Fruit fly (Drosophila melanogaster): ENCODE data around the gene AP-1mu.
A peak's percentile ranks its signal among the peaks of the same experiment; 100 is the strongest.

AP-1mu gene

DNA sequence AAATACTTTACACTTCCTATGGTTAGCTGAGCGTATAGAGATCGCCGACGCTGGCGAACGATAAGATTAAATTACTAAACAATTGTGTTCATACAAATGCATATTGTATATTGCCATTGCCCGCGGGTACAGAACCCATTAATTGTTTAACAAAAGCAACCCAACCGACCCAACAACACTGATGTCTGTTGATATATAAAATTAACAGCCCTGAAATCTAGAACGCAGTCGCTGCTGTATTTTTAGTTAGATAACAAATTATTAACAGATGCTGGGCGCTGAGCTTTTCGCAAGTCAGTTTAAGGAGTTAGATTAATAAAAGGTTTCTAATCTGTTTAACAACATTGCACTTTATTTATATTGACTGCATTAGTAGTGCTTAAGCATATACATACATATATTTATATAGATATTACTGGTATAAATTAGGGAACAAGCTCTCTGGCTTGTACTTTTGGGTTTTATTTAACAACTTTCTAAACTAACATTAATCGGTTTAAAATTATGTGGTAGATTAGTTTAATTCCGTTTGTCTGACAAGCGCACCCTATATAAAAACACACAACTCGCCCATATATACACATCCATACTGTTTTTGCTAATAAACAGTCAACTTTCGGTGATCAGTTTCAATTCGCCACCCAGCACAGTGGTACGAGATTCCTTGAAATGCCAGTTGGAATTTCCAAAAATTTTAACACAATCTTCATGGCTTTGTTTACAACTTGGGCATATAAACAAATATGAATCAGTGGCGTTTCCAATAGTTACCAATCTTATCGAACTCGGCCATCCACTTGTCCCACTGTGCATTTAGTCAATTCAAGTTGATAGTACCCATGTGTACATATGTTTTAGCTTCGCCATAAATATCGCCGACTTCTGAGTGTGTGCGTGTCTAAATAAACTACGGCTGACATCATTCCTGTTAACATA is 31.1 kb downstream of the AP-1mu start:
- TF ChIP-seq ss (GFP tag; optimal IDR thresholded peaks at IDR 0.05) (no peak), Sox15 (GFP tag; optimal IDR thresholded peaks at IDR 0.05) (peak; percentile 76), CG6276 (GFP tag; optimal IDR thresholded peaks at IDR 0.05) (peak; percentile 90), CG16779 (tag; optimal IDR thresholded peaks at IDR 0.05) (peak; percentile 83), Eip75B (GFP tag; optimal IDR thresholded peaks at IDR 0.05) (no peak), cyc (GFP tag; optimal IDR thresholded peaks at IDR 0.05) (peak; percentile 86), CG34406 (GFP tag; optimal IDR thresholded peaks at IDR 0.05) (peak; percentile 80), Met (GFP tag; optimal IDR thresholded peaks at IDR 0.05) (no peak), CG8119 (GFP tag; IDR thresholded peaks at IDR 0.05) (peak; percentile 86), fd85E (GFP tag; optimal IDR thresholded peaks at IDR 0.05) (peak; percentile 85), CG4318 (GFP tag; optimal IDR thresholded peaks at IDR 0.05) (peak; percentile 68), CG10669 (GFP tag; optimal IDR thresholded peaks at IDR 0.05) (peak; percentile 85), OdsH (GFP tag; optimal IDR thresholded peaks at IDR 0.05) (peak; percentile 87), vri (GFP tag; optimal IDR thresholded peaks at IDR 0.05) (peak; percentile 88), Blimp-1 (GFP tag; optimal IDR thresholded peaks at IDR 0.05) (peak; percentile 27), eg (GFP tag; IDR thresholded peaks at IDR 0.05) (peak; percentile 96), topi (GFP tag; optimal IDR thresholded peaks at IDR 0.05) (peak; percentile 91), Hr38 (GFP tag; optimal IDR thresholded peaks at IDR 0.05) (peak; percentile 12), lz (GFP tag; optimal IDR thresholded peaks at IDR 0.05) (peak; percentile 85), svp (GFP tag) (peak; percentile 94), net (GFP tag; optimal IDR thresholded peaks at IDR 0.05) (peak; percentile 88), Gug (GFP tag; IDR thresholded peaks at IDR 0.05) (peak; percentile 90), CG8632 (GFP tag; optimal IDR thresholded peaks at IDR 0.05) (no peak), dsx (GFP tag; optimal IDR thresholded peaks at IDR 0.05; ENCODE audit: poor library complexity, severe bottlenecking) (no peak), Eip93F (GFP tag; optimal IDR thresholded peaks at IDR 0.05) (no peak), CG7368 (GFP tag; optimal IDR thresholded peaks at IDR 0.05) (no peak), Hr39 (GFP tag; optimal IDR thresholded peaks at IDR 0.05) (no peak), CG10631 (GFP tag; optimal IDR thresholded peaks at IDR 0.05) (no peak), salr (GFP tag; optimal IDR thresholded peaks at IDR 0.05) (peak in 1 of 2 experiments; percentile 55), Sox102F (GFP tag; optimal IDR thresholded peaks at IDR 0.05) (no peak), CG8319 (GFP tag; optimal IDR thresholded peaks at IDR 0.05) (peak; percentile 85), fd59A (GFP tag; optimal IDR thresholded peaks at IDR 0.05) (peak; percentile 28), Hr4 (GFP tag; optimal IDR thresholded peaks at IDR 0.05) (no peak), Ets21C (GFP tag; optimal IDR thresholded peaks at IDR 0.05) (peak; percentile 77), pdm3 (GFP tag; optimal IDR thresholded peaks at IDR 0.05) (peak; percentile 84), CG3032 (tag; optimal IDR thresholded peaks at IDR 0.05) (peak; percentile 57), CG3919 (GFP tag; optimal IDR thresholded peaks at IDR 0.05) (peak; percentile 94), CG6792 (GFP tag; optimal IDR thresholded peaks at IDR 0.05) (peak; percentile 84), CG11294 (GFP tag; IDR thresholded peaks at IDR 0.05) (peak; percentile 94), Ets96B (tag; optimal IDR thresholded peaks at IDR 0.05) (no peak), acj6 (GFP tag; optimal IDR thresholded peaks at IDR 0.05) (peak; percentile 89), spab (GFP tag; optimal IDR thresholded peaks at IDR 0.05) (peak; percentile 75), achi (GFP tag; optimal IDR thresholded peaks at IDR 0.05) (no peak), CG32006 (GFP tag; optimal IDR thresholded peaks at IDR 0.05) (no peak), dac (GFP tag; optimal IDR thresholded peaks at IDR 0.05) (peak; percentile 71), CG11902 (GFP tag; optimal IDR thresholded peaks at IDR 0.05) (peak; percentile 91), Smox (GFP tag; optimal IDR thresholded peaks at IDR 0.05) (no peak), Eip78C (GFP tag) (peak; percentile 98), fkh (GFP tag; optimal IDR thresholded peaks at IDR 0.05) (peak; percentile 90), esn (GFP tag; optimal IDR thresholded peaks at IDR 0.05) (peak; percentile 87)
